Fruit fly (Drosophila melanogaster) whole organism, adult: ENCODE measurements around the gene CG43407.

Experiments
- CG12768 ChIP-seq: fragments of 200-800 bp; sonication (Bioruptor generic); optimal IDR thresholded peaks from 2 replicates; lab custom pipeline; 2017; ENCODE audit warnings: missing biosample characterization, missing genetic modification characterization, mild to moderate bottlenecking, moderate library complexity, missing genetic modification reagents
- toe ChIP-seq: fragments of 200-800 bp; sonication (Bioruptor generic); optimal IDR thresholded peaks from 2 replicates; lab custom pipeline; 2016; ENCODE audit warnings: missing biosample characterization, missing genetic modification characterization

DNA sequence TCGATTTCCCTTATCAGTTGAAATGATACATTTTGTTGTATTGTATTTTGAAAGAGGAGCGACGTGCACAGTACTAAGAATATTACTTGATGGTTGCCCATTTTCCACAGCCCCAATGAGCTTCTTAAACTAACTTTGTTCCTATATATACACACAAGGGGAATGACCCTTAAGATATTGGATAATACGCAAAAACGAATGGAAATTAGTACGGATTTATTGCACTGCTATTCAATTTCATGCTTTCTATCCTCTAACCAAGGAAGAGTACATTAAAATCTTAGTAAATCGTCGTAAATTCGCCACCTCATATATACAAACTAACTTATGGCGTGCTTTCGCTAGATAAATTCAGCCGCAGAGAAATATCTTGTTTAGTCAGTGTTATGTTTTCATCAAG, 1.3 kb downstream of the CG43407 start, which contains the start of gene Acp76A:
- TF ChIP-seq CG12768 (GFP tag; lab: Kevin White, UChicago) (no peak), toe (no peak)
